Fruit fly (Drosophila melanogaster) whole organism: ENCODE results near the gene Ugt305A1.

Experiments
- CG8478 ChIP-seq: fragments of >200 bp; optimal IDR thresholded peaks from 2 replicates; lab custom pipeline; 2018; ENCODE audit warnings: inconsistent platforms
- EcR ChIP-seq, 2 experiments: fragments of >200 bp; optimal IDR thresholded peaks; 2 replicates each; lab custom pipeline; 2017; ENCODE audit warnings: missing biosample characterization in 2 of 2, missing genetic modification characterization in 2 of 2, missing genetic modification reagents in 2 of 2
- pan ChIP-seq: fragments of >200 bp; optimal IDR thresholded peaks from 2 replicates; lab custom pipeline; 2017
- psq ChIP-seq: fragments of >200 bp; optimal IDR thresholded peaks from 2 replicates; lab custom pipeline; 2017

DNA sequence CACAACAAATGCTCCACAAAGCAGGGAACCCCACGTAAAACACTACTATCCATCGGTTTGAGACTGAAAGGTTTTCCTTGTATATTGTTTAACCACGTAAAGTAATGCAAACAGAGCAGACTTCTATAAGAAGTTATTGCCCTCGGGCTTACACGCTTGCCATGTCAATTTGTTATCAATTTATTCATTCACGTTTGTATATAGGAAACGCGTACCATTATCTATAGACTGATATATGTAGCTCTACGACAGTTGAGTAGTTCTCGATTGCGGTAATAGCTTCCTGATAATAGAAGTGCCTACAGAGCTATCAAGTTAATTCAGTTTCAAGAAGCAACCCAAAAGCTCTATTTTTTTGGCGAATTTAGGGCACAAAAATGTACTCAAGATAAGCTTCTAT lies 39.6 kb downstream of the Ugt305A1 start:
- TF ChIP-seq CG8478 (lab: Kevin White, UChicago) (no peak), psq (lab: Kevin White, UChicago) (no peak), EcR (GFP tag; optimal IDR thresholded peaks at IDR 0.05; lab: Kevin White, UChicago) (peak in 1 of 2 experiments; percentile 29), pan (lab: Kevin White, UChicago) (no peak)
